Fruit fly (Drosophila melanogaster): ENCODE measurements around the gene CG4004.

DNA sequence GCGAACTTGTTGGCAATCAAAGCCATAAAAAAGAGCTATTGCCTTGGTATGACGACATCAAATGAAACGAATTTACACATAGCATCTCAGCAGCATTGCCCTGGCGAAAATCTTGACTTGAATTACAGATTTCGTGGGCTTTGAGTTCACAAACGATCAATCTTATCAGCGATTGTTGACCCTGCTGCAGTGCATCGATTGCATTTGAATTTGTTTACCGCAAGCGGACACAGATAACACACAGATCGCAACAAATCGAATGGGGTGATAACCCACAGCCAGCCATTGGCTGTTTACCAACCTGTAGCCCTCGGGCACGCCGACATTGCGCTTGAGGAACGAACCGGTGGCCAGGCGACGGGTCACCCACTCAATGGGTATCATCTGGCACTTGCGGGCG is 15.2 kb downstream of the CG4004 start:
- TF ChIP-seq rn (GFP tag; IDR thresholded peaks at IDR 0.05) (no peak), CG34367 (tag; optimal IDR thresholded peaks at IDR 0.05) (no peak), Ets98B (GFP tag; IDR thresholded peaks at IDR 0.05) (no peak), Pif1A (GFP tag; optimal IDR thresholded peaks at IDR 0.05) (no peak), CG12605 (GFP tag; IDR thresholded peaks at IDR 0.05) (no peak), CG8301 (tag; optimal IDR thresholded peaks at IDR 0.05) (no peak), CG15710 (tag; optimal IDR thresholded peaks at IDR 0.05) (no peak), fd96Ca (GFP tag; IDR thresholded peaks at IDR 0.05) (no peak), CG17806 (tag; optimal IDR thresholded peaks at IDR 0.05) (no peak), CG13204 (GFP tag; optimal IDR thresholded peaks at IDR 0.05) (no peak)

Measured in whole organism, pupa.